Worm (Caenorhabditis elegans) whole organism, L3 larva: ENCODE results near the gene osm-5.

Experiments
- fkh-10 ChIP-seq: sonication (generic microtip); optimal IDR thresholded peaks from 2 replicates; lab custom pipeline; 2017; ENCODE audit warnings: missing biosample characterization, missing genetic modification reagents, missing genetic modification characterization
- hmg-11 ChIP-seq: sonication (generic microtip); optimal IDR thresholded peaks from 2 replicates; lab custom pipeline; 2016; ENCODE audit warnings: missing genetic modification characterization, missing compliant biosample characterization
- nhr-12 ChIP-seq: fragments of 150-350 bp; optimal IDR thresholded peaks from 2 replicates; lab custom pipeline; 2014; ENCODE audit warnings: missing biosample characterization, missing genetic modification characterization
- unc-39 ChIP-seq: sonication (generic microtip); optimal IDR thresholded peaks from 4 replicates; lab custom pipeline; 2017; ENCODE audit warnings: missing biosample characterization, missing genetic modification characterization
- ztf-11 ChIP-seq: fragments of 150-350 bp; optimal IDR thresholded peaks from 2 replicates; lab custom pipeline; 2014; ENCODE audit warnings: missing biosample characterization, missing genetic modification characterization

ce11 chrX:2955628-2956027 is 28.4 kb upstream of the osm-5 start:
- TF ChIP-seq hmg-11 = no peak
- TF ChIP-seq nhr-12 (tag; lab: Kevin White, UChicago) = no peak
- no peak for TF ChIP-seq ztf-11 (tag; lab: Kevin White, UChicago)
- TF ChIP-seq unc-39 = no peak
- no peak for TF ChIP-seq fkh-10 (GFP tag; lab: Kevin White, UChicago)
